Fruit fly (Drosophila melanogaster): ENCODE results near the gene CG17154.

- TF ChIP-seq Hr96 (GFP tag; optimal IDR thresholded peaks at IDR 0.05) (no peak), Mnt (GFP tag; optimal IDR thresholded peaks at IDR 0.05) (no peak), ovo (GFP tag; optimal IDR thresholded peaks at IDR 0.05) (no peak), CG7045 (GFP tag; optimal IDR thresholded peaks at IDR 0.05) (no peak), CG11617 (GFP tag; optimal IDR thresholded peaks at IDR 0.05) (no peak), CG12768 (GFP tag; optimal IDR thresholded peaks at IDR 0.05) (no peak), tj (GFP tag; optimal IDR thresholded peaks at IDR 0.05) (no peak), cnc (optimal IDR thresholded peaks at IDR 0.05) (no peak), Crg-1 (GFP tag; optimal IDR thresholded peaks at IDR 0.05) (no peak)
Measured at dm6 chr3L:12118631-12119030, 30.2 kb downstream of the CG17154 start.
